Worm (Caenorhabditis elegans) whole organism, late embryonic: ENCODE measurements around the gene inx-9.
A peak's percentile ranks its signal among the peaks of the same experiment; 100 is the strongest.

ENCODE experiments used
- C08G9.2 ChIP-seq: sonication (generic microtip); optimal IDR thresholded peaks from 2 replicates; lab custom pipeline; 2016; ENCODE audit warnings: mild to moderate bottlenecking, missing genetic modification characterization, moderate library complexity, missing compliant biosample characterization
- F13H6.1 ChIP-seq: sonication (generic microtip); optimal IDR thresholded peaks from 2 replicates; lab custom pipeline; 2016; ENCODE audit warnings: missing genetic modification characterization, missing compliant biosample characterization
- K02D7.2 ChIP-seq: sonication (generic microtip); optimal IDR thresholded peaks from 2 replicates; lab custom pipeline; 2017; ENCODE audit warnings: mild to moderate bottlenecking, missing genetic modification characterization, missing compliant biosample characterization
- Y22D7AL.16 ChIP-seq: sonication (generic microtip); optimal IDR thresholded peaks from 2 replicates; lab custom pipeline; 2016; ENCODE audit warnings: missing genetic modification characterization, missing compliant biosample characterization
- ahr-1 ChIP-seq: sonication (generic microtip); optimal IDR thresholded peaks from 2 replicates; lab custom pipeline; 2016; ENCODE audit warnings: missing genetic modification characterization, missing compliant biosample characterization
- ceh-14 ChIP-seq: sonication (generic microtip); optimal IDR thresholded peaks from 2 replicates; lab custom pipeline; 2016; ENCODE audit warnings: missing genotype, missing genetic modification characterization, missing compliant biosample characterization
- ceh-18 ChIP-seq: sonication (generic microtip); optimal IDR thresholded peaks from 2 replicates; lab custom pipeline; 2016; ENCODE audit warnings: missing genetic modification characterization, missing compliant biosample characterization
- ceh-2 ChIP-seq: sonication (generic microtip); optimal IDR thresholded peaks from 2 replicates; lab custom pipeline; 2016; ENCODE audit warnings: missing genotype, missing genetic modification characterization, missing compliant biosample characterization
- ceh-24 ChIP-seq: sonication (generic microtip); optimal IDR thresholded peaks from 2 replicates; lab custom pipeline; 2016; ENCODE audit warnings: mild to moderate bottlenecking, missing genetic modification characterization, missing compliant biosample characterization
- ceh-31 ChIP-seq: sonication (generic microtip); optimal IDR thresholded peaks from 2 replicates; lab custom pipeline; 2016; ENCODE audit warnings: missing genetic modification characterization, missing compliant biosample characterization
- ceh-34 ChIP-seq: sonication (generic microtip); optimal IDR thresholded peaks from 2 replicates; lab custom pipeline; 2016; ENCODE audit warnings: mild to moderate bottlenecking, missing genetic modification characterization, missing compliant biosample characterization
- ceh-48 ChIP-seq: sonication (generic microtip); optimal IDR thresholded peaks from 2 replicates; lab custom pipeline; 2016; ENCODE audit warnings: missing genetic modification characterization, inconsistent platforms, missing compliant biosample characterization
- ceh-6 ChIP-seq: fragments of 200-800 bp; sonication (Bioruptor generic); optimal IDR thresholded peaks from 2 replicates; lab custom pipeline; 2018; ENCODE audit warnings: mild to moderate bottlenecking, missing genetic modification characterization, missing compliant biosample characterization
- ceh-9 ChIP-seq: sonication (generic microtip); optimal IDR thresholded peaks from 2 replicates; lab custom pipeline; 2016; ENCODE audit warnings: mild to moderate bottlenecking, missing genetic modification characterization, inconsistent platforms, missing compliant biosample characterization
- dmd-4 ChIP-seq: sonication (generic microtip); optimal IDR thresholded peaks from 2 replicates; lab custom pipeline; 2016; ENCODE audit warnings: borderline replicate concordance, missing genetic modification characterization, missing compliant biosample characterization
- dve-1 ChIP-seq: sonication (generic microtip); optimal IDR thresholded peaks from 2 replicates; lab custom pipeline; 2017; ENCODE audit warnings: antibody characterized with exemption, mild to moderate bottlenecking, missing genetic modification characterization, missing compliant biosample characterization
- elt-2 ChIP-seq: sonication (generic microtip); optimal IDR thresholded peaks from 2 replicates; lab custom pipeline; 2016; ENCODE audit warnings: missing genetic modification reagents, missing genetic modification characterization, missing compliant biosample characterization
- elt-4 ChIP-seq: sonication (generic microtip); optimal IDR thresholded peaks from 2 replicates; lab custom pipeline; 2016; ENCODE audit warnings: missing genetic modification characterization, missing compliant biosample characterization
- fax-1 ChIP-seq: sonication (generic microtip); optimal IDR thresholded peaks from 2 replicates; lab custom pipeline; 2016; ENCODE audit warnings: missing genotype, missing genetic modification characterization, missing compliant biosample characterization
- fkh-10 ChIP-seq: fragments of 150-350 bp; optimal IDR thresholded peaks from 2 replicates; lab custom pipeline; 2014; ENCODE audit warnings: missing biosample characterization, missing genetic modification reagents, missing genetic modification characterization
- gmeb-2 ChIP-seq: sonication (generic microtip); optimal IDR thresholded peaks from 2 replicates; lab custom pipeline; 2016; ENCODE audit warnings: missing genetic modification characterization, inconsistent platforms, missing compliant biosample characterization
- hlh-13 ChIP-seq: fragments of 200-800 bp; sonication (Bioruptor generic); optimal IDR thresholded peaks from 2 replicates; lab custom pipeline; 2018; ENCODE audit warnings: mild to moderate bottlenecking, missing genetic modification characterization, missing compliant biosample characterization
- hlh-6 ChIP-seq: sonication (generic microtip); optimal IDR thresholded peaks from 2 replicates; lab custom pipeline; 2016; ENCODE audit warnings: missing genotype, missing genetic modification characterization, missing compliant biosample characterization
- hlh-8 ChIP-seq: sonication (generic microtip); optimal IDR thresholded peaks from 2 replicates; lab custom pipeline; 2016; ENCODE audit warnings: missing genotype, missing genetic modification characterization, missing compliant biosample characterization
- lin-11 ChIP-seq: fragments of 200-800 bp; sonication (Bioruptor generic); optimal IDR thresholded peaks from 2 replicates; lab custom pipeline; 2018; ENCODE audit warnings: mild to moderate bottlenecking, missing genetic modification characterization, missing compliant biosample characterization
- madf-2 ChIP-seq: sonication (generic microtip); optimal IDR thresholded peaks from 2 replicates; lab custom pipeline; 2017; ENCODE audit warnings: missing genetic modification characterization, missing compliant biosample characterization
- mec-3 ChIP-seq: sonication (generic microtip); optimal IDR thresholded peaks from 2 replicates; lab custom pipeline; 2016; ENCODE audit warnings: borderline replicate concordance, missing genetic modification characterization, missing compliant biosample characterization
- nfya-1 ChIP-seq: sonication (generic microtip); optimal IDR thresholded peaks from 2 replicates; lab custom pipeline; 2017; ENCODE audit warnings: missing genetic modification characterization, mild to moderate bottlenecking, missing compliant biosample characterization, antibody characterized with exemption, moderate library complexity
- nhr-11 ChIP-seq: fragments of 150-350 bp; optimal IDR thresholded peaks from 2 replicates; lab custom pipeline; 2014; ENCODE audit warnings: missing biosample characterization, missing genetic modification characterization
- nhr-232 ChIP-seq: sonication (generic microtip); optimal IDR thresholded peaks from 2 replicates; lab custom pipeline; 2016; ENCODE audit warnings: missing genetic modification characterization, missing compliant biosample characterization
- npax-4 ChIP-seq: sonication (generic microtip); optimal IDR thresholded peaks from 2 replicates; lab custom pipeline; 2016; ENCODE audit warnings: missing genetic modification characterization, missing compliant biosample characterization
- odd-2 ChIP-seq: sonication (generic microtip); optimal IDR thresholded peaks from 2 replicates; lab custom pipeline; 2017; ENCODE audit warnings: antibody characterized with exemption, mild to moderate bottlenecking, missing genetic modification characterization, missing compliant biosample characterization
- pag-3 ChIP-seq: sonication (generic microtip); optimal IDR thresholded peaks from 2 replicates; lab custom pipeline; 2016; ENCODE audit warnings: missing compliant biosample characterization, missing genetic modification characterization, borderline replicate concordance
- pax-1 ChIP-seq: fragments of 150-350 bp; optimal IDR thresholded peaks from 2 replicates; lab custom pipeline; 2014; ENCODE audit warnings: missing biosample characterization, missing genetic modification characterization
- pha-2 ChIP-seq: sonication (generic microtip); optimal IDR thresholded peaks from 2 replicates; lab custom pipeline; 2017; ENCODE audit warnings: mild to moderate bottlenecking, missing genetic modification characterization, missing compliant biosample characterization
- pha-4 ChIP-seq: fragments of 150-350 bp; optimal IDR thresholded peaks from 2 replicates; lab custom pipeline; 2018; ENCODE audit warnings: missing biosample characterization, missing genetic modification reagents, missing genetic modification characterization
- ref-2 ChIP-seq: sonication (generic microtip); optimal IDR thresholded peaks from 2 replicates; lab custom pipeline; 2016; ENCODE audit warnings: missing genetic modification characterization, missing compliant biosample characterization
- rnt-1 ChIP-seq: sonication (generic microtip); optimal IDR thresholded peaks from 2 replicates; lab custom pipeline; 2016; ENCODE audit warnings: missing genetic modification characterization, missing compliant biosample characterization
- sdc-2 ChIP-seq: sonication (generic microtip); optimal IDR thresholded peaks from 2 replicates; lab custom pipeline; 2016; ENCODE audit warnings: missing genotype, missing genetic modification characterization, missing compliant biosample characterization
- sox-2 ChIP-seq: fragments of 200-800 bp; sonication (Bioruptor generic); IDR thresholded peaks from 2 replicates; pipeline ENCODE4 v1.3.6; 2022; ENCODE audit warnings: missing genetic modification reagents, missing genetic modification characterization, missing compliant biosample characterization
- sox-4 ChIP-seq: sonication (generic microtip); optimal IDR thresholded peaks from 2 replicates; lab custom pipeline; 2017; ENCODE audit warnings: mild to moderate bottlenecking, missing genetic modification characterization, inconsistent platforms, missing compliant biosample characterization
- syd-9 ChIP-seq: sonication (generic microtip); optimal IDR thresholded peaks from 2 replicates; lab custom pipeline; 2016; ENCODE audit warnings: mild to moderate bottlenecking, missing genetic modification characterization, moderate library complexity, missing compliant biosample characterization
- tbx-2 ChIP-seq: sonication (generic microtip); optimal IDR thresholded peaks from 2 replicates; lab custom pipeline; 2016; ENCODE audit warnings: missing genetic modification characterization, missing compliant biosample characterization
- tbx-7 ChIP-seq: sonication (generic microtip); optimal IDR thresholded peaks from 2 replicates; lab custom pipeline; 2016; ENCODE audit warnings: missing genotype, missing genetic modification characterization, missing compliant biosample characterization
- ttx-3 ChIP-seq: sonication (generic microtip); optimal IDR thresholded peaks from 2 replicates; lab custom pipeline; 2016; ENCODE audit warnings: missing genetic modification reagents, missing genetic modification characterization, missing compliant biosample characterization
- unc-3 ChIP-seq, 2 experiments: fragments of 200-800 bp in 1 of 2; sonication (Bioruptor generic) in 1 of 2; sonication (generic microtip) in 1 of 2; conservative IDR thresholded peaks in 1 of 2; optimal IDR thresholded peaks in 1 of 2; 2 replicates each; pipeline versions ENCODE4 v1.3.6 to Lab custom; 2016 to 2022; ENCODE audit warnings: missing compliant biosample characterization in 2 of 2, missing genetic modification characterization in 2 of 2, missing genetic modification reagents in 1 of 2
- unc-42 ChIP-seq: sonication (generic microtip); optimal IDR thresholded peaks from 2 replicates; lab custom pipeline; 2016; ENCODE audit warnings: missing genotype, missing genetic modification characterization, missing compliant biosample characterization
- unc-55 ChIP-seq: sonication (generic microtip); optimal IDR thresholded peaks from 2 replicates; lab custom pipeline; 2017; ENCODE audit warnings: missing biosample characterization, missing genetic modification reagents, missing genetic modification characterization
- unc-86 ChIP-seq: sonication (generic microtip); optimal IDR thresholded peaks from 2 replicates; lab custom pipeline; 2016; ENCODE audit warnings: missing genetic modification characterization, missing compliant biosample characterization
- ztf-16 ChIP-seq: sonication (generic microtip); optimal IDR thresholded peaks from 2 replicates; lab custom pipeline; 2017; ENCODE audit warnings: missing genetic modification characterization, missing compliant biosample characterization

Gene inx-9

DNA sequence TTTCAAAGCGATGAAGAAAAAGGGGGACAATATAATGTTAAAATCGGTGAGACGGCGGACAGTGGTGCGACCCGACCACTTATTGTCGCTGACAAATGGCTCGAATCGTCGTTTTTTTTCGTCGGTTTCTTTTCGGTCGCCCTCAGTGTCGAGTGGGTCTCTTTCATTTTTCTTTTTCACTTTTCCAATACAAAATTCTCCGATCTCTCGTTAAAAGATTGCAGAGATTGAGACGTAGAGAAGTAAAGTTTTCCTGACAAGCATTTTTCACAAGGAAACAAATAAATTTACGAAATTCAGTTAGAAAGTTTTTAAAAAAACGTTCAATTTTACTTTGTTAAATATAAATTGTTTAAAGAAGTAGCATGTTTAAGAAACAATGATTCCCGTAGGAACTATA, 15.4 kb downstream of the inx-9 start:
- no peak for TF ChIP-seq hlh-6
- TF ChIP-seq ceh-24 (tag; lab: Kevin White, UChicago): no peak
- no peak for TF ChIP-seq pha-4 (tag; lab: Kevin White, UChicago)
- TF ChIP-seq ahr-1 (tag; lab: Kevin White, UChicago): no peak
- TF ChIP-seq pha-2 (tag; lab: Kevin White, UChicago): no peak
- TF ChIP-seq tbx-2 (tag; lab: Kevin White, UChicago): no peak
- TF ChIP-seq nfya-1 (tag; lab: Kevin White, UChicago): no peak
- TF ChIP-seq dve-1 (tag; lab: Kevin White, UChicago): no peak
- TF ChIP-seq npax-4 (tag; lab: Kevin White, UChicago): no peak

DNA sequence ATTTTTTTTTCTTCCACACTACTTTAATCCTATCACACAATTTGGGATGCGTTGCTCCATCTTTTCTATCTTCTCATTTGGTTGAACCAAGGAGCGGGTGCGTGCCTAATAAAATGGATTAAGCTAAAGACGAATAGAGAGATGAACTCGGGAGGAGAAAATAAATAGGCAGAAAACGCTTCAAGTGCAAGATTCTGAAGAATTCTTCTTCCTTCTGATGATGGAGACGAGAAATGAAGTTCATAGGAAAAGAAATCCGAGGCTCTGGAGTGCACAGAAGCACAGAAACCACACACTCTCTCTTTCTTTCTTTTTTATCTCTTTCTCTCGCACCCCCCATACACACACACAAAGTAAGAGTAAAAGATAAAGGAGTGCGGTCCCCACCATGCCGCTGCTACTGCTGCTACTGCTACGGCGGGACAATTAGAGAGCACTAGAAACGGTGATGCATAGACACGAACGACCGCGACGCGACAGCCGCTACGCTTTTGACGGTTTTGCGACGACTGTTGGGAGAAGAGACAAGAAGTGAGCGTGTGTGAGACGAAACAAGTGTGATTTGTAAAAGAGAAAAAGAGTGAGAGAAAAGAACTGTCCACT, 16.0 kb downstream of the inx-9 start:
- TF ChIP-seq unc-86 (tag; lab: Kevin White, UChicago): no peak
- TF ChIP-seq ceh-48 (tag; lab: Kevin White, UChicago): no peak
- peak; percentile 88 for TF ChIP-seq ceh-18 (tag; lab: Kevin White, UChicago)
- peak; percentile 62 for TF ChIP-seq unc-55 (GFP tag; lab: Kevin White, UChicago)
- no peak for TF ChIP-seq hlh-13 (GFP tag; lab: Kevin White, UChicago)
- TF ChIP-seq syd-9 (tag; lab: Kevin White, UChicago): peak; percentile 52
- TF ChIP-seq K02D7.2 (tag; lab: Kevin White, UChicago): no peak
- TF ChIP-seq sox-2: peak; percentile 34; the same call in 1 of the 2 replicates
- TF ChIP-seq ttx-3: no peak
- TF ChIP-seq ceh-6 (GFP tag; lab: Kevin White, UChicago): no peak
- peak; percentile 18 for TF ChIP-seq odd-2 (tag; lab: Kevin White, UChicago)
- TF ChIP-seq F13H6.1: peak; percentile 46
- no peak for TF ChIP-seq unc-3 (GFP tag; conservative IDR thresholded peaks at IDR 0.05; lab: Robert Waterston, UW)
- no peak for TF ChIP-seq unc-3 (tag; optimal IDR thresholded peaks at IDR 0.05; lab: Kevin White, UChicago)
- peak; percentile 46 for TF ChIP-seq ztf-16 (tag; lab: Kevin White, UChicago)
- TF ChIP-seq elt-2 (tag; lab: Kevin White, UChicago): peak; percentile 91
- TF ChIP-seq pha-2 (tag; lab: Kevin White, UChicago): peak; percentile 45
- TF ChIP-seq nhr-11 (tag; lab: Kevin White, UChicago): no peak
- no peak for TF ChIP-seq mec-3 (tag; lab: Kevin White, UChicago)
- no peak for TF ChIP-seq fax-1 (tag; lab: Kevin White, UChicago)
- no peak for TF ChIP-seq nhr-232 (tag; lab: Kevin White, UChicago)
- no peak for TF ChIP-seq elt-4 (tag; lab: Kevin White, UChicago)
- TF ChIP-seq tbx-2 (tag; lab: Kevin White, UChicago): peak; percentile 76
- peak; percentile 82 for TF ChIP-seq ceh-31 (tag; lab: Kevin White, UChicago)
- TF ChIP-seq ref-2: peak; percentile 85
- peak; percentile 81 for TF ChIP-seq rnt-1 (tag; lab: Kevin White, UChicago)
- TF ChIP-seq madf-2: peak; percentile 29
- TF ChIP-seq hlh-8: no peak
- TF ChIP-seq C08G9.2: no peak
- no peak for TF ChIP-seq sox-4
- TF ChIP-seq ceh-2: peak; percentile 11
- TF ChIP-seq npax-4 (tag; lab: Kevin White, UChicago): no peak
- TF ChIP-seq pax-1 (tag; lab: Kevin White, UChicago): no peak
- TF ChIP-seq sdc-2 (tag; lab: Kevin White, UChicago): no peak
- no peak for TF ChIP-seq fkh-10
- peak; percentile 98 for TF ChIP-seq unc-42
- peak; percentile 1 for TF ChIP-seq tbx-7 (tag; lab: Kevin White, UChicago)
- TF ChIP-seq dmd-4 (tag; lab: Kevin White, UChicago): no peak
- no peak for TF ChIP-seq lin-11
- TF ChIP-seq gmeb-2 (tag; lab: Kevin White, UChicago): peak; percentile 15
- TF ChIP-seq pag-3 (tag; lab: Kevin White, UChicago): no peak
- peak; percentile 72 for TF ChIP-seq dve-1 (tag; lab: Kevin White, UChicago)
- peak; percentile 69 for TF ChIP-seq ceh-34
- TF ChIP-seq Y22D7AL.16 (tag; lab: Kevin White, UChicago): no peak
- peak; percentile 6 for TF ChIP-seq ceh-14 (tag; lab: Kevin White, UChicago)
- no peak for TF ChIP-seq ceh-9 (tag; lab: Kevin White, UChicago)
